Worm (Caenorhabditis elegans) whole organism, mixed stage, embryonic: Measurements from ENCODE around the gene nlp-78.

Experiments
- blmp-1 ChIP-seq: fragments of 150-350 bp; optimal IDR thresholded peaks from 2 replicates; lab custom pipeline; 2014; ENCODE audit warnings: missing biosample characterization, missing genetic modification characterization
- ces-1 ChIP-seq: fragments of 150-350 bp; optimal IDR thresholded peaks from 2 replicates; lab custom pipeline; 2014; ENCODE audit warnings: missing biosample characterization, missing genetic modification reagents, missing genetic modification characterization
- elt-3 ChIP-seq: fragments of 150-350 bp; optimal IDR thresholded peaks from 2 replicates; lab custom pipeline; 2014; ENCODE audit warnings: missing biosample characterization, missing genetic modification characterization
- lsy-2 ChIP-seq: fragments of 150-350 bp; optimal IDR thresholded peaks from 2 replicates; lab custom pipeline; 2014; ENCODE audit warnings: missing biosample characterization, missing genetic modification characterization
- mab-5 ChIP-seq: fragments of 150-350 bp; optimal IDR thresholded peaks from 2 replicates; lab custom pipeline; 2014; ENCODE audit warnings: missing biosample characterization, missing genetic modification characterization
- mep-1 ChIP-seq: fragments of 150-350 bp; optimal IDR thresholded peaks from 2 replicates; lab custom pipeline; 2017; ENCODE audit warnings: missing biosample characterization, missing genetic modification reagents, missing genetic modification characterization, inconsistent platforms
- nhr-28 ChIP-seq: fragments of 150-350 bp; optimal IDR thresholded peaks from 2 replicates; lab custom pipeline; 2014; ENCODE audit warnings: missing biosample characterization, missing genetic modification characterization
- nhr-76 ChIP-seq: sonication (generic microtip); optimal IDR thresholded peaks from 2 replicates; lab custom pipeline; 2017; ENCODE audit warnings: missing biosample characterization, missing genetic modification characterization
- pha-4 ChIP-seq: fragments of 150-350 bp; optimal IDR thresholded peaks from 2 replicates; lab custom pipeline; 2018; ENCODE audit warnings: missing biosample characterization, missing genetic modification reagents, missing genetic modification characterization
- snpc-4 ChIP-seq: fragments of 150-350 bp; optimal IDR thresholded peaks from 2 replicates; lab custom pipeline; 2014; ENCODE audit warnings: missing biosample characterization, missing genetic modification characterization
- tbx-8 ChIP-seq: fragments of 200-800 bp; sonication (Bioruptor generic); optimal IDR thresholded peaks from 2 replicates; lab custom pipeline; 2018; ENCODE audit warnings: mild to moderate bottlenecking, missing genetic modification characterization, moderate library complexity, missing compliant biosample characterization
- unc-62 ChIP-seq: fragments of 150-350 bp; optimal IDR thresholded peaks from 2 replicates; lab custom pipeline; 2014; ENCODE audit warnings: missing biosample characterization, missing genetic modification reagents, missing genetic modification characterization
- ztf-11 ChIP-seq: fragments of 150-350 bp; optimal IDR thresholded peaks from 2 replicates; lab custom pipeline; 2014; ENCODE audit warnings: missing biosample characterization, missing genetic modification characterization

DNA sequence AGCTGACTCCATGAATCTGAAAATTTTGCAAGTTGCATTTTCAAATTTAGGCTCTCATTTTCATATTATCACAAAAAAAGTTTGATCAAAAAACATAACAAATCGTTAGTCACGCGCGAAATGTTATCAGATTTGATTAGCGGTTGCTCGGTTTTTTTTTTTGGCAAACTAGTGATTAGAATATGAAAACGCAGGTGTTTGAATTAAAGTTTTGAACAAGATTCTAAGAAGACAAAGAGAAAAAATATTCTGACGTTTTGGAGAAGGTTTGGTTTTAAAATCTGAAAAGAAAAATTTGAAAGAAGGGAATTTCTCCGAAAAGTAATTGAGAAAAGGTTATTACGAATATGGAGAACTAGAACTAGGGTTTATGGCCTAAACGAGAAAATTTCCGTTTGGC is 8.4 kb downstream of the nlp-78 start:
- TF ChIP-seq unc-62 (no peak), mep-1 (tag; lab: Kevin White, UChicago) (no peak), blmp-1 (tag; lab: Kevin White, UChicago) (no peak), lsy-2 (no peak), tbx-8 (GFP tag; lab: Kevin White, UChicago) (no peak), nhr-28 (tag; lab: Kevin White, UChicago) (no peak), elt-3 (tag; lab: Kevin White, UChicago) (no peak), ces-1 (GFP tag; lab: Kevin White, UChicago) (no peak), nhr-76 (tag; lab: Kevin White, UChicago) (no peak), ztf-11 (tag; lab: Kevin White, UChicago) (no peak), pha-4 (tag; lab: Kevin White, UChicago) (no peak), snpc-4 (tag; lab: Kevin White, UChicago) (no peak), mab-5 (tag; lab: Kevin White, UChicago) (no peak)
